Worm (Caenorhabditis elegans): ENCODE data around the gene rhi-1.
A peak's percentile ranks its signal among the peaks of the same experiment; 100 is the strongest.

Gene rhi-1

DNA sequence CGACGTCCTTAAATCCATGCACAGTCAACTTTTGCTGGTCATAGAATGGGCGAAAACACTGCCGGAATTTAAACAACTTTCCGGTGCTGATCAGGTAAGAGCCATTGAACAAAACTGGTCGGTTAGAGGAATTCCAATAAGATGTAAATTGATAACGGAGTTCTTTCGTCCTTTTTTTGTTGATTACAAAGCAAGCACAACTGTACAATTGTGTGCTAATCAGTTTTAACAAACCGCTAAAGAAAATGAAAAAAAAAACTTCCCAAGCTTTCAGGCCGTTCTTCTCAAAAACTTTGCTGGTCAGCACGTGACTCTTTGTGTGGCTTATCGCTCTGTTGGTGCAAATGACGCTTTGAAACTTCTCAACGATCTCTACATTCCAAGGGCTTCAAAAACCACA, 25.8 kb downstream of the rhi-1 start:
- TF ChIP-seq C06A6.2 (GFP tag; conservative IDR thresholded peaks at IDR 0.05) (no peak), nhr-80 (tag; optimal IDR thresholded peaks at IDR 0.05) (peak; percentile 56)

DNA sequence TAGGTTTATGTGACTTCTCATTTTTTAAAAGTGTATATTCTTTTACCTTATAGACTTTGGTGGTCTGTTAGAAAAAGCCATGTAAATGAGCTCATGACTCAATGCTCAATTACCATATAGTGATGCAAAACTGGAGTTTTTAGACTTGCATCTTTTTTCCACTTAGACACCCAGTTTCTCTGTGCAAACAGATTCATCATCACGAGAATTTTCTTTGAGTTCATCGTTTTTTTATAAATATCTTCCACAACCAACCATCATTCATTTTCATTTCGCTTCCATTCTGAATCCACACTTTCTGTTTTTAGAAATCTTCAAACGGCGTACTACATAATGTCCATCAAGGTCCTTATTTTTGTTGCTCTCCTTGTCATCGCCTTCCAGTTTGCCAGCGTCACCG, 36.2 kb downstream of the rhi-1 start, which contains the start of gene C07A12.2:
C07A12.2 (plus strand) TSS at position 301 of the 400 bp plus-strand sequence.
- no peak for TF ChIP-seq nhr-27 (tag; optimal IDR thresholded peaks at IDR 0.05)
- no peak for TF ChIP-seq K12H6.12 (tag; optimal IDR thresholded peaks at IDR 0.05)
- no peak for TF ChIP-seq die-1 (tag; optimal IDR thresholded peaks at IDR 0.05)
- no peak for TF ChIP-seq ztf-28 (GFP tag; IDR thresholded peaks at IDR 0.05)
- no peak for TF ChIP-seq nhr-179 (tag; optimal IDR thresholded peaks at IDR 0.05)
- TF ChIP-seq F39B2.1 (GFP tag; IDR thresholded peaks at IDR 0.05) = no peak
- TF ChIP-seq B0336.3 (GFP tag; IDR thresholded peaks at IDR 0.05) = no peak
- TF ChIP-seq lin-26 (GFP tag; IDR thresholded peaks at IDR 0.05) = no peak
- TF ChIP-seq him-1 (tag; optimal IDR thresholded peaks at IDR 0.05) = no peak
- TF ChIP-seq nfya-1 (tag; optimal IDR thresholded peaks at IDR 0.05; ENCODE audit: borderline replicate concordance, insufficient read depth) = no peak
- TF ChIP-seq C17E4.6 (GFP tag; IDR thresholded peaks at IDR 0.05) = no peak
- no peak for TF ChIP-seq attf-6 (GFP tag; IDR thresholded peaks at IDR 0.05)
- TF ChIP-seq F23B12.7 (tag; optimal IDR thresholded peaks at IDR 0.05; ENCODE audit: insufficient read depth) = no peak
- TF ChIP-seq Y67H2A.10 (GFP tag; conservative IDR thresholded peaks at IDR 0.05) = no peak
- TF ChIP-seq mxl-1 (tag; optimal IDR thresholded peaks at IDR 0.05) = no peak
- TF ChIP-seq hrde-1 (tag; optimal IDR thresholded peaks at IDR 0.05; ENCODE audit: borderline replicate concordance) = no peak
- TF ChIP-seq akir-1 (GFP tag; optimal IDR thresholded peaks at IDR 0.05) = no peak
- no peak for TF ChIP-seq pha-4 (tag; optimal IDR thresholded peaks at IDR 0.05)
- TF ChIP-seq tlf-1 (GFP tag; optimal IDR thresholded peaks at IDR 0.05) = no peak
- no peak for TF ChIP-seq let-607 (tag; optimal IDR thresholded peaks at IDR 0.05)

ce11 chrX:4548929-4549328, 40.6 kb downstream of the rhi-1 start:
- no peak for TF ChIP-seq ZK185.1 (tag; optimal IDR thresholded peaks at IDR 0.05; ENCODE audit: poor library complexity, severe bottlenecking)
- no peak for TF ChIP-seq zfh-2 (GFP tag; conservative IDR thresholded peaks at IDR 0.05)
- TF ChIP-seq hmg-1.2 (GFP tag; IDR thresholded peaks at IDR 0.05) = no peak
- no peak for TF ChIP-seq efl-1 (GFP tag; optimal IDR thresholded peaks at IDR 0.05)
- no peak for TF ChIP-seq hrde-1 (tag; optimal IDR thresholded peaks at IDR 0.05; ENCODE audit: borderline replicate concordance)
- TF ChIP-seq let-607 (tag; optimal IDR thresholded peaks at IDR 0.05) = no peak
- TF ChIP-seq sptf-2 (GFP tag; optimal IDR thresholded peaks at IDR 0.05) = no peak
- no peak for TF ChIP-seq nhr-27 (tag; optimal IDR thresholded peaks at IDR 0.05)
- TF ChIP-seq lin-54 (GFP tag; optimal IDR thresholded peaks at IDR 0.05) = no peak
- TF ChIP-seq snpc-4 (GFP tag; optimal IDR thresholded peaks at IDR 0.05) = no peak
- TF ChIP-seq snpc-4 (tag; optimal IDR thresholded peaks at IDR 0.05) = no peak
- TF ChIP-seq attf-3 (GFP tag; conservative IDR thresholded peaks at IDR 0.05) = no peak
- TF ChIP-seq ekl-4 (GFP tag; IDR thresholded peaks at IDR 0.05) = no peak
- TF ChIP-seq ceh-27 (GFP tag; optimal IDR thresholded peaks at IDR 0.05) = no peak
- no peak for TF ChIP-seq him-1 (tag; optimal IDR thresholded peaks at IDR 0.05)
- no peak for TF ChIP-seq lin-35 (GFP tag; optimal IDR thresholded peaks at IDR 0.05)
